Fruit fly (Drosophila melanogaster) ovary, adult (tissue): ENCODE results near the gene yellow-e3.

Experiments
- CG17801 ChIP-seq: fragments of 200-800 bp; optimal IDR thresholded peaks from 2 replicates; lab custom pipeline; 2019; ENCODE audit warnings: missing biosample characterization, mild to moderate bottlenecking, missing genetic modification characterization, moderate library complexity; ENCODE audit not compliant: partially characterized antibody

yellow-e3 gene

dm6 chr3R:13404841-13405441 is at the start of gene yellow-e3:
Gene yellow-e3 (minus strand): TSS chr3R:13404870.
- no peak for TF ChIP-seq CG17801 (GFP tag; lab: Kevin White, UChicago)

DNA sequence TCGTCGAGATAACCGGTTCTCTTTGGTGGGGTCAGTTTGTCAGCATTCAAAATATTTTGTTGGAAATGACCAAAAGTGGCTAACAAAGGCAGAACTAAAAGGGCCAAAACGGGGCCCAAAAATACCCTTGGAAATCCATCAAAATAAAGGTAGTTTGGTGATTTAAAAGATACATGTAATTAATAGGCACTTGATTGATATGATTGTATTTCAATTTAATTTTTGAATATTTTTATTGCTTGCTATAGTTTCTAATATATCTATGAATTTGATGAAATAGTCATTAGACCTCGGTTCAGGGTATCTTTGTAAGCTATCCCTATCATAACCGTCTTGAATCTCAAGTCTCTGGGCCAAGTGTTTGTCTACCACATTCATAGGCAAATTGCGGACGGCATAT is 49.3 kb upstream of the yellow-e3 start:
- TF ChIP-seq CG17801 (GFP tag; lab: Kevin White, UChicago) = no peak

DNA sequence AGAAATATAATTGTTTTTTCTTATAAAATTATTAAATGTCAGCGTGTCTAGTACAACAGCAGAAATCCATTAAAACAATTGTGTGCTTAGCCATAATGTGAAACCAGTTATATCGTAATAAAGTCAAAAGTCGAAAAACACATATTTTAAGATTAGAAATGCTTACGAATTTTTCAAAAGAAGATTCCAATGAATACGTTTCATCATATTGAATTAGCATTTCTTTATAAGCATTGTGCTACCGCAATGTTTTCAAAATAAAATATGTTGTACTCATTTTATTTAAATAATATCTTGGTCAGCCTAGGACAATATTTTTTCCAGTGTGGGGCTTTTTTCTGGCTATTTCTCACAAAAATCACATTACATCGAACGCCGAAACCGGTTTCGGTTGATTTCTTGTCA is 48.2 kb upstream of the yellow-e3 start:
- no peak for TF ChIP-seq CG17801 (GFP tag; lab: Kevin White, UChicago)

DNA sequence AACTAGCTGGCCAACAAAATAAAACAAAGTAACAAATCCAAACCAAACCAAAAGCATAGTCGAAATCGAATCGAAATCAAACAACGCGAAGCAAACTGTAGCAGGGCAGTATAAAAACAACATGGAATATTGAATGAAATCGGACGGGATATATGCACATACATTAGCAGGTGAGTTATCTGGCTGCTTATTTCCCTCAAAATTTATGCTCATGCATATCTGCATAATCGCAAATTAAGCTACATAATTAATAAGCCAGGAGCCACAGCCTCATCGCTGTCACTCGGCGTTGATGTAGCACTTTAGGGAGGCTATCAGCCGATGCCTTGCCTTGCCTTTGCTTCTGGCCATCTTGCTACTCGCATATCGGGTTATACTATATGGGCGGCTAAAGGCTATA is 47.6 kb upstream of the yellow-e3 start:
- no peak for TF ChIP-seq CG17801 (GFP tag; lab: Kevin White, UChicago)

dm6 chr3R:13450338-13450737 is 45.7 kb upstream of the yellow-e3 start, which contains the start of gene side-IV:
Gene side-IV (plus strand): TSS chr3R:13450590.
- no peak for TF ChIP-seq CG17801 (GFP tag; lab: Kevin White, UChicago)

- TF ChIP-seq CG17801 (GFP tag; lab: Kevin White, UChicago) = no peak
Measured at dm6 chr3R:13448354-13448753, 43.7 kb upstream of the yellow-e3 start.

- TF ChIP-seq CG17801 (GFP tag; lab: Kevin White, UChicago) = no peak
Measured at dm6 chr3R:13446489-13446888, 41.8 kb upstream of the yellow-e3 start.

- TF ChIP-seq CG17801 (GFP tag; lab: Kevin White, UChicago) = no peak
Measured at dm6 chr3R:13446048-13446447, 41.4 kb upstream of the yellow-e3 start.

DNA sequence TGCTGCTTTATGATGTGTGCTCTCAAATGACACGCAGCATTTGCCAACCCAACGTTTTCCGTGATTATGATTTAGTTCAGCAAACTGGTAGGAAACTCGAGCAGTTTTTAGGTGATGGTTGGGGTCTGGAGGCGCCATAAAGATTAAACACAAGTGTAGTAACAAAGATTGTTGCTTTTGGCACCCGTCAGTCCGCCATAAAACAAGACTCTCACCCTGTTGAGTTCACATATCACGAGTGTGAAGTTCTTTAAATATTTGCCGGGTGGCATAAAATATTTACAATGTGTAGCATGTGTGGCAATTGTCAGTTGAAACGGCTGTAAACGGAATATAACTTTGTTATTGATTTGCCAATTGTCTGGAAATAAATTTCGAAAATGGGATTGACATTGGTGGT is 37.0 kb upstream of the yellow-e3 start:
- TF ChIP-seq CG17801 (GFP tag; lab: Kevin White, UChicago) = no peak

DNA sequence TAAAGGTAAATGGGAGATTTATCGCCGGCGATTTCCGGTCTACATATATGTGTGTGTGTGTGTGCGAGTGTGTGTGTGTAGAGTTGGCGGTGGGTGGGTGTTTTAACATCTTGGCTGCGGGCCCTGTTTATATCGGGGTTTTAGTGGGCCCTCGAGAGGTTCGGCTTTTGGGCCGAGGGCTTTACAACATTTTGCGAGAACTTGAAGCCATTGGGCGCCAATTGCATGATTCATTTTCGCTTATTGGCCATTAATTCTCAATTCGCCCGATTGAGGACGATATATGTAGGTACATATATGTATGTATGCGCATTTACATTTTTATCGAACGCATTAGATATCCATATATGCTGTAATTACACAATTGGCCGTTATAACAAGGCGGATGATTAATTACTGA is 31.2 kb upstream of the yellow-e3 start:
- no peak for TF ChIP-seq CG17801 (GFP tag; lab: Kevin White, UChicago)

DNA sequence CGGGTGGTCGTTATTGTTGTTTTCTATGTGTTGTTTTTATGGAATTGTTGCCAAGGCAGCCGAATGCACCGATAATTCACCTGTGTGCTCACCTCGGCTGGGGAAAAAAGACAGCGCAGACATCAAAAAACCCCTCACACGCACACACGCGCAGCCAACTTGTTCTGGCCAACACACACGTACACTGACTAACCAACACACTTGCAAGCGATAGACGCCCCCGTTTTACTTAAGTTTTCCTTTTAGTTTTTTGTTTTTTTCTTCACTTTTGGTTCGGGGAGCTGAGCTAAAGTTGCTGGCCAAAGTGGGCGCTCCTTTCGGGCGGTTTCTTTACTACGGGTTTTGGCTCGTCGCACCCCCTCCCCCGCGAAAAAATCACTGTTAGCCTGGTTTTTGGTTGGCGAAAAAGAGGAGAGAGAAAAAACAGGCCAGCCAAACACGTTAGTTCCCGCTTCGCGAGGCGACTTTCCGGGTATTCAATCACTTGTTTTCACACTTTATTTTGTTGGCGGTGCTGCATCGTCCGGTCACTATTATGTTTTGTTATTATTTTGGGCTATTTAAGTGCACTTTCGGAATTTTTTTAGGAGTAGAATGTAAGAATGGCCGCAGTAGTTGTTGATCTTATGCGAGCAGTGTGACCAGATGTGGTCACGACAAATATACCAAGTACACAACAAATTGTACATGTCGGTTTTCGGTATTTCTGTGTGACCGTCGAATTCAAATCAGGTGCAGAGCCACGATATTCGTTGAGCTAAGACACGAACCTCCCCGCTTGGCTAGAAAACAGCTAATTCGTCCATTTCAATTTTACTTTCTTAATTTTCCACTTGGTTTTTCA is 29.9 kb upstream of the yellow-e3 start, which contains the start of gene yrt:
TSS of gene yrt (minus strand) at position 660 of the 844 bp plus-strand sequence.
- no peak for TF ChIP-seq CG17801 (GFP tag; lab: Kevin White, UChicago)

dm6 chr3R:13433623-13434022 is 29.0 kb upstream of the yellow-e3 start:
- peak; percentile 95 for TF ChIP-seq CG17801 (GFP tag; lab: Kevin White, UChicago)

dm6 chr3R:13428341-13429040 is 23.8 kb upstream of the yellow-e3 start:
- TF ChIP-seq CG17801 (GFP tag; lab: Kevin White, UChicago) = no peak

- TF ChIP-seq CG17801 (GFP tag; lab: Kevin White, UChicago) = no peak
Measured at dm6 chr3R:13425470-13426033, 20.9 kb upstream of the yellow-e3 start, which contains the start of gene Act87E. Gene Act87E (plus strand): TSS chr3R:13425983.

dm6 chr3R:13422178-13422577 is 17.5 kb upstream of the yellow-e3 start:
- no peak for TF ChIP-seq CG17801 (GFP tag; lab: Kevin White, UChicago)
